Fruit fly (Drosophila melanogaster) S2 (cell line): ENCODE data around the gene CG31875.

Experiments used
- CG8478 ChIP-seq: fragments of >200 bp; optimal IDR thresholded peaks from 2 replicates; lab custom pipeline; 2018
- CTCF ChIP-seq, 2 experiments: fragments of >200 bp; optimal IDR thresholded peaks; 2 replicates each; lab custom pipeline; 2018

DNA sequence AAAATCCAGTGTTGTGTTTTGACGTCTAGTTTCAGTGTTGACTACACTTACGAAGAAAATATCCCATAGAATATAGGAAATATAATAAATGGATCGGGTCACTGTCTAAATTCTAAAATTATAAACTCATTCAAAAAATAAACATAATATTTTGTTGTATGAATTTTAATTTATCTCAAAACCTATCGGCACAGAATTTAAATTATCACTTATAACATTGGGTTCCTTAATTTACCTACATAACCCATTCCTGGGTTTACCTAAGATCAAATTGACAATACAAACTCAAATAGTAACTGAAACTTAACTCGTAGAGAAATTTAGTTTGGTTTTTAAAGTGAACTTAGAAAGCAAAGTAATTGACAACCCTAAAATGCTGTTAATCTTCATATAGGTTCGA lies 6.0 kb downstream of the CG31875 start:
- TF ChIP-seq CG8478 (lab: Kevin White, UChicago) (no peak), CTCF (optimal IDR thresholded peaks at IDR 0.05; lab: Kevin White, UChicago) (no peak)
